Worm (Caenorhabditis elegans) whole organism, L4 larva: ENCODE results near the gene egl-18.

ENCODE experiments used
- D1046.2 ChIP-seq: fragments of 200-800 bp; sonication (Bioruptor generic); IDR thresholded peaks from 2 replicates; pipeline ENCODE4 v1.3.6; 2022; ENCODE audit warnings: missing genetic modification characterization, missing compliant biosample characterization
- F44E2.7 ChIP-seq: fragments of 200-800 bp; sonication (Bioruptor generic); IDR thresholded peaks from 2 replicates; pipeline ENCODE4 v2.1.2; 2022; ENCODE audit warnings: missing genetic modification characterization, missing compliant biosample characterization
- T26A8.4 ChIP-seq: fragments of 200-800 bp; sonication (Bioruptor generic); IDR thresholded peaks from 2 replicates; pipeline ENCODE4 v1.3.6; 2022; ENCODE audit warnings: missing genetic modification characterization, missing compliant biosample characterization
- Y5F2A.4 ChIP-seq: fragments of 200-800 bp; sonication (Bioruptor generic); optimal IDR thresholded peaks from 2 replicates; lab custom pipeline; 2018; ENCODE audit warnings: mild to moderate bottlenecking, missing genetic modification characterization, missing compliant biosample characterization
- ZK337.2 ChIP-seq: fragments of 200-800 bp; sonication (Bioruptor generic); IDR thresholded peaks from 2 replicates; pipeline ENCODE4 v1.3.6; 2022; ENCODE audit warnings: missing genetic modification reagents, missing genetic modification characterization, missing compliant biosample characterization
- aha-1 ChIP-seq: fragments of 150-350 bp; peaks from one replicate; lab custom pipeline; 2014; ENCODE audit warnings: missing biosample characterization, missing genetic modification characterization
- aly-2 ChIP-seq: sonication (generic microtip); optimal IDR thresholded peaks from 2 replicates; lab custom pipeline; 2018; ENCODE audit warnings: missing biosample characterization, missing genetic modification characterization
- ama-1 ChIP-seq: fragments of 150-350 bp; optimal IDR thresholded peaks from 2 replicates; lab custom pipeline; 2014; ENCODE audit warnings: inconsistent platforms, mixed read lengths
- arid-1 ChIP-seq: fragments of 200-800 bp; sonication (Bioruptor generic); conservative IDR thresholded peaks from 2 replicates; pipeline ENCODE4 v1.3.6; 2022; ENCODE audit warnings: missing genetic modification reagents, missing genetic modification characterization, missing compliant biosample characterization
- ceh-62 ChIP-seq: sonication (generic microtip); optimal IDR thresholded peaks from 2 replicates; lab custom pipeline; 2017; ENCODE audit warnings: missing biosample characterization, missing genetic modification characterization
- ceh-82 ChIP-seq: sonication (generic microtip); optimal IDR thresholded peaks from 2 replicates; lab custom pipeline; 2017; ENCODE audit warnings: missing biosample characterization, missing genetic modification characterization
- ces-1 ChIP-seq: fragments of 150-350 bp; sonication (generic microtip); optimal IDR thresholded peaks from 4 replicates; lab custom pipeline; 2014; ENCODE audit warnings: missing biosample characterization, missing genetic modification reagents, missing genetic modification characterization
- dmd-8 ChIP-seq: fragments of 200-800 bp; sonication (Bioruptor generic); IDR thresholded peaks from 2 replicates; pipeline ENCODE4 v1.3.6; 2022; ENCODE audit warnings: missing genetic modification characterization, missing compliant biosample characterization
- fkh-10 ChIP-seq: fragments of 150-350 bp; optimal IDR thresholded peaks from 2 replicates; lab custom pipeline; 2014; ENCODE audit warnings: missing biosample characterization, missing genetic modification reagents, missing genetic modification characterization
- hlh-30 ChIP-seq: sonication (generic microtip); optimal IDR thresholded peaks from 2 replicates; lab custom pipeline; 2017; ENCODE audit warnings: antibody characterized with exemption, mild to moderate bottlenecking, missing genetic modification characterization, missing compliant biosample characterization; ENCODE audit not compliant: insufficient read depth
- hmg-1.1 ChIP-seq: fragments of 200-800 bp; sonication (Bioruptor generic); IDR thresholded peaks from 2 replicates; pipeline ENCODE4 v1.3.6; 2022; ENCODE audit warnings: missing genetic modification reagents, missing genetic modification characterization, missing compliant biosample characterization
- lim-7 ChIP-seq: fragments of 200-800 bp; sonication (Bioruptor generic); IDR thresholded peaks from 2 replicates; pipeline ENCODE4 v1.3.6; 2022; ENCODE audit warnings: missing genetic modification characterization, missing compliant biosample characterization
- lin-13 ChIP-seq: fragments of 150-350 bp; optimal IDR thresholded peaks from 2 replicates; lab custom pipeline; 2014; ENCODE audit warnings: missing biosample characterization, missing genetic modification reagents, missing genetic modification characterization
- lin-15B ChIP-seq: fragments of 150-350 bp; sonication (generic microtip); optimal IDR thresholded peaks from 3 replicates; lab custom pipeline; 2014; ENCODE audit warnings: missing biosample characterization, missing genetic modification characterization
- lin-29 ChIP-seq: fragments of 200-800 bp; sonication (Bioruptor generic); IDR thresholded peaks from 2 replicates; pipeline ENCODE4 v1.3.6; 2022; ENCODE audit warnings: missing genetic modification reagents, missing genetic modification characterization, missing compliant biosample characterization
- lin-39 ChIP-seq: fragments of 150-350 bp; optimal IDR thresholded peaks from 2 replicates; lab custom pipeline; 2014; ENCODE audit warnings: missing biosample characterization, missing genetic modification reagents, missing genetic modification characterization
- madf-5 ChIP-seq, 2 experiments: fragments of 200-800 bp; sonication (Bioruptor generic); IDR thresholded peaks; 2 replicates each; pipeline ENCODE4 v1.3.6; 2022; ENCODE audit warnings: missing compliant biosample characterization in 2 of 2, missing genetic modification characterization in 2 of 2
- madf-9 ChIP-seq: fragments of 200-800 bp; sonication (Bioruptor generic); conservative IDR thresholded peaks from 2 replicates; pipeline ENCODE4 v1.3.6; 2022; ENCODE audit warnings: missing genetic modification reagents, missing genetic modification characterization, missing compliant biosample characterization
- mdl-1 ChIP-seq, 2 experiments: fragments of 150-350 bp in 1 of 2; sonication (generic microtip) in 1 of 2; optimal IDR thresholded peaks; 2 replicates each; lab custom pipeline; 2014 to 2017; ENCODE audit warnings: missing biosample characterization in 2 of 2, missing genetic modification characterization in 2 of 2
- mep-1 ChIP-seq: fragments of 150-350 bp; sonication (generic microtip); optimal IDR thresholded peaks from 3 replicates; lab custom pipeline; 2014; ENCODE audit warnings: missing biosample characterization, missing genetic modification characterization
- mes-2 ChIP-seq: sonication (generic microtip); optimal IDR thresholded peaks from 2 replicates; lab custom pipeline; 2016; ENCODE audit warnings: missing genotype, mild to moderate bottlenecking, missing genetic modification characterization, missing compliant biosample characterization; ENCODE audit not compliant: poor library complexity, severe bottlenecking
- mxl-2 ChIP-seq: fragments of 200-800 bp; sonication (Bioruptor generic); conservative IDR thresholded peaks from 2 replicates; pipeline ENCODE4 v1.3.6; 2022; ENCODE audit warnings: missing genetic modification reagents, missing genetic modification characterization, missing compliant biosample characterization
- nhr-111 ChIP-seq: fragments of 200-800 bp; sonication (Bioruptor generic); optimal IDR thresholded peaks from 2 replicates; lab custom pipeline; 2018; ENCODE audit warnings: mild to moderate bottlenecking, missing genetic modification characterization, missing compliant biosample characterization
- nhr-25 ChIP-seq: sonication (generic microtip); optimal IDR thresholded peaks from 2 replicates; lab custom pipeline; 2017; ENCODE audit warnings: missing genetic modification characterization, mild to moderate bottlenecking, missing compliant biosample characterization, antibody characterized with exemption, moderate library complexity, borderline replicate concordance; ENCODE audit not compliant: insufficient read depth
- nhr-41 ChIP-seq: fragments of 200-800 bp; sonication (Bioruptor generic); IDR thresholded peaks from 2 replicates; pipeline ENCODE4 v1.3.6; 2022; ENCODE audit warnings: missing genetic modification reagents, missing genetic modification characterization, missing compliant biosample characterization
- nhr-76 ChIP-seq: fragments of 150-350 bp; optimal IDR thresholded peaks from 2 replicates; lab custom pipeline; 2014; ENCODE audit warnings: missing biosample characterization, missing genetic modification characterization
- nhr-77 ChIP-seq: fragments of 150-350 bp; optimal IDR thresholded peaks from 2 replicates; lab custom pipeline; 2014; ENCODE audit warnings: missing biosample characterization, missing genetic modification characterization
- pqm-1 ChIP-seq: sonication (generic microtip); optimal IDR thresholded peaks from 2 replicates; lab custom pipeline; 2017; ENCODE audit warnings: missing biosample characterization, missing genetic modification characterization
- saeg-2 ChIP-seq: fragments of 200-800 bp; sonication (Bioruptor generic); IDR thresholded peaks from 2 replicates; pipeline ENCODE4 v1.3.6; 2022; ENCODE audit warnings: missing genetic modification reagents, missing genetic modification characterization, missing compliant biosample characterization
- snpc-1.2 ChIP-seq: fragments of 200-800 bp; sonication (Bioruptor generic); IDR thresholded peaks from 2 replicates; pipeline ENCODE4 v1.3.6; 2022; ENCODE audit warnings: missing genetic modification reagents, missing genetic modification characterization, missing compliant biosample characterization
- spr-1 ChIP-seq: sonication (generic microtip); optimal IDR thresholded peaks from 2 replicates; lab custom pipeline; 2016; ENCODE audit warnings: mild to moderate bottlenecking, missing genetic modification characterization, missing compliant biosample characterization
- unc-130 ChIP-seq: sonication (generic microtip); optimal IDR thresholded peaks from 2 replicates; lab custom pipeline; 2016; ENCODE audit warnings: missing genetic modification reagents, missing genetic modification characterization, missing compliant biosample characterization
- zip-2 ChIP-seq: fragments of 150-350 bp; optimal IDR thresholded peaks from 2 replicates; lab custom pipeline; 2014; ENCODE audit warnings: missing biosample characterization, missing genetic modification characterization
- ztf-7 ChIP-seq: fragments of 150-350 bp; optimal IDR thresholded peaks from 2 replicates; lab custom pipeline; 2014; ENCODE audit warnings: missing biosample characterization, missing genetic modification characterization

egl-18 gene

ce11 chrIV:1908467-1908866 lies 6.3 kb downstream of the egl-18 start:
- TF ChIP-seq aha-1 (tag; lab: Kevin White, UChicago) (peak; percentile 63), dmd-8 (GFP tag; lab: Robert Waterston, UW) (0 out of 2 replicates have a peak, but pooled peaks have one; percentile 22), hlh-30 (tag; lab: Kevin White, UChicago) (no peak), arid-1 (GFP tag; lab: Robert Waterston, UW) (no peak), mes-2 (tag; lab: Kevin White, UChicago) (no peak)

ce11 chrIV:1908921-1909320 lies 6.8 kb downstream of the egl-18 start:
- TF ChIP-seq ceh-82, result no peak
- TF ChIP-seq ama-1 (lab: Kevin White, UChicago), result no peak
- no peak for TF ChIP-seq aly-2 (tag; lab: Kevin White, UChicago)
- no peak for TF ChIP-seq fkh-10
- TF ChIP-seq mdl-1 (tag; optimal IDR thresholded peaks at IDR 0.05; lab: Kevin White, UChicago), result no peak
- no peak for TF ChIP-seq lin-39 (tag; lab: Kevin White, UChicago)
- TF ChIP-seq nhr-25 (tag; lab: Kevin White, UChicago), result no peak
- TF ChIP-seq T26A8.4 (GFP tag; lab: Robert Waterston, UW), result no peak
- TF ChIP-seq nhr-77 (tag; lab: Kevin White, UChicago), result no peak
- TF ChIP-seq nhr-76 (tag; lab: Kevin White, UChicago), result no peak
- no peak for TF ChIP-seq unc-130 (GFP tag; lab: Kevin White, UChicago)
- TF ChIP-seq nhr-111 (GFP tag; lab: Kevin White, UChicago), result no peak
- TF ChIP-seq ZK337.2, result no peak

ce11 chrIV:1911273-1911672 lies 9.2 kb downstream of the egl-18 start:
- TF ChIP-seq D1046.2 (GFP tag; lab: Robert Waterston, UW) (no peak), aha-1 (tag; lab: Kevin White, UChicago) (peak; percentile 69)

ce11 chrIV:1914900-1915299 lies 12.8 kb downstream of the egl-18 start:
- TF ChIP-seq saeg-2, result no peak

ce11 chrIV:1915549-1915948 lies 13.4 kb downstream of the egl-18 start:
- TF ChIP-seq madf-9 (GFP tag; lab: Robert Waterston, UW) (no peak), F44E2.7 (no peak), Y5F2A.4 (no peak), ceh-62 (tag; lab: Kevin White, UChicago) (no peak), ces-1 (no peak), arid-1 (GFP tag; lab: Robert Waterston, UW) (no peak), mxl-2 (GFP tag; lab: Robert Waterston, UW) (no peak), nhr-41 (GFP tag; lab: Robert Waterston, UW) (no peak), ztf-7 (tag; lab: Kevin White, UChicago) (no peak)
- TF ChIP-seq, all 104 proteins: peak for 0

ce11 chrIV:1916247-1916646 lies 14.1 kb downstream of the egl-18 start:
- TF ChIP-seq spr-1 (tag; lab: Kevin White, UChicago), result no peak
- no peak for TF ChIP-seq snpc-1.2 (GFP tag; lab: Robert Waterston, UW)
- TF ChIP-seq mep-1 (tag; lab: Kevin White, UChicago), result no peak
- TF ChIP-seq madf-9 (GFP tag; lab: Robert Waterston, UW), result no peak
- TF ChIP-seq ceh-82, result no peak
- no peak for TF ChIP-seq pqm-1
- TF ChIP-seq hmg-1.1 (GFP tag; lab: Robert Waterston, UW), result no peak
- no peak for TF ChIP-seq lin-13 (GFP tag; lab: Kevin White, UChicago)
- no peak for TF ChIP-seq nhr-76 (tag; lab: Kevin White, UChicago)
- TF ChIP-seq zip-2 (tag; lab: Kevin White, UChicago), result no peak
- TF ChIP-seq madf-5 (GFP tag; IDR thresholded peaks at IDR 0.05; lab: Robert Waterston, UW), result no peak
- TF ChIP-seq lin-15B (tag; lab: Kevin White, UChicago), result no peak
- TF ChIP-seq lim-7 (GFP tag; lab: Robert Waterston, UW), result no peak
- TF ChIP-seq lin-29, result no peak
